Worm (Caenorhabditis elegans): ENCODE measurements around the gene fbxa-208.

fbxa-208 gene

DNA sequence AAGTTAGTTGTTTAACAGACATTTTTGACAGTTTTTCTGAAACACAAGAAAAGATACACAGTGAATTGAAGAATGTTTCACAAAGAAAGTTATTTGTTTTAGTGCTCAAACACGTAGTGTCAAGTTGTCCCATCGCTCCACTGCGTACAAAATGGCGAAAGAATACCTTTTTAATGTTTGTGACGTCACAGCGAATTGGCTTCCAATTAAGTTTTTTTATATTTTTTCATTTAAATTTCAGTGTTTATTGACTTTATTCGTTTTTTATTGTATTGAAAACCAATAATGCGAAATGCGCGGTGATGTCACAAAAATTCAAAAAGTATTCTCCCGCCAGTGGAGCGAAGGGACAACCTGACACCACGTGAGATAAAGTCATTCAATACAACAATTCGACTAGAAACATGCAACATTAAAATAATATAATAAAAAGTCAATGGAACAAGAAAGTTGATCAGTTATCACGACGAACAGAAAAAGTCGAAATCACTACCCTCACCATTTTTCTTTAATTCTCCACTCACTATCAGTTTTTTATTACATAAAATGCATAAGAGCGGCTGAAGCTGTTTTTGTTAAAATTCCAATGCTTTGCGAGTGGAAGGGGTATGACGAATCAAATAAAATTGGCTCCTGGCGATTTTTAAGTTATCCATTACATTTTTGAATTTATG is 17.2 kb downstream of the fbxa-208 start, which contains the start of gene fbxa-29:
fbxa-29 (minus strand) TSS at position 51 of the 674 bp plus-strand sequence.
- TF ChIP-seq flh-1 (GFP tag; optimal IDR thresholded peaks at IDR 0.05) (no peak), ceh-39 (tag; optimal IDR thresholded peaks at IDR 0.05) (no peak), ces-1 (GFP tag; optimal IDR thresholded peaks at IDR 0.05) (no peak), lin-13 (tag; optimal IDR thresholded peaks at IDR 0.05) (no peak), lsy-2 (tag; optimal IDR thresholded peaks at IDR 0.05) (no peak), pha-4 (tag; optimal IDR thresholded peaks at IDR 0.05) (no peak), zip-8 (tag; optimal IDR thresholded peaks at IDR 0.05) (no peak), mls-2 (tag; optimal IDR thresholded peaks at IDR 0.05) (no peak), mab-5 (tag; optimal IDR thresholded peaks at IDR 0.05) (no peak), sptf-1 (tag; optimal IDR thresholded peaks at IDR 0.05) (no peak), elt-1 (tag; optimal IDR thresholded peaks at IDR 0.05; ENCODE audit: borderline replicate concordance, insufficient read depth) (no peak), unc-39 (tag; optimal IDR thresholded peaks at IDR 0.05) (no peak), nhr-76 (tag; optimal IDR thresholded peaks at IDR 0.05) (no peak), ceh-43 (GFP tag; optimal IDR thresholded peaks at IDR 0.05) (no peak), hlh-1 (tag; optimal IDR thresholded peaks at IDR 0.05) (no peak), lin-32 (GFP tag; optimal IDR thresholded peaks at IDR 0.05) (no peak), bed-3 (GFP tag; optimal IDR thresholded peaks at IDR 0.05) (no peak)

ce11 chrIII:1275513-1275912 is 18.9 kb downstream of the fbxa-208 start, which contains the start of gene fbxa-30:
Gene fbxa-30 (minus strand): TSS chrIII:1275613.
- TF ChIP-seq ceh-43 (GFP tag; optimal IDR thresholded peaks at IDR 0.05) = no peak
- TF ChIP-seq sem-2 (GFP tag; optimal IDR thresholded peaks at IDR 0.05) = no peak
- TF ChIP-seq tbx-8 (GFP tag; optimal IDR thresholded peaks at IDR 0.05) = no peak
- TF ChIP-seq bed-3 (GFP tag; optimal IDR thresholded peaks at IDR 0.05) = no peak
- TF ChIP-seq ces-1 (GFP tag; optimal IDR thresholded peaks at IDR 0.05) = no peak
- no peak for TF ChIP-seq lin-13 (tag; optimal IDR thresholded peaks at IDR 0.05)
- no peak for TF ChIP-seq nhr-76 (tag; optimal IDR thresholded peaks at IDR 0.05)
- TF ChIP-seq mep-1 (tag; optimal IDR thresholded peaks at IDR 0.05) = no peak
- no peak for TF ChIP-seq pha-4 (tag; optimal IDR thresholded peaks at IDR 0.05)
- no peak for TF ChIP-seq cnd-1 (tag; optimal IDR thresholded peaks at IDR 0.05)
- no peak for TF ChIP-seq mab-5 (tag; optimal IDR thresholded peaks at IDR 0.05)
- TF ChIP-seq blmp-1 (tag; optimal IDR thresholded peaks at IDR 0.05) = no peak
- TF ChIP-seq unc-62 (GFP tag; optimal IDR thresholded peaks at IDR 0.05) = no peak
- no peak for TF ChIP-seq unc-39 (tag; optimal IDR thresholded peaks at IDR 0.05)
- no peak for TF ChIP-seq ham-2 (GFP tag; optimal IDR thresholded peaks at IDR 0.05)
- TF ChIP-seq elt-3 (tag; optimal IDR thresholded peaks at IDR 0.05) = no peak
- no peak for TF ChIP-seq nhr-12 (tag; optimal IDR thresholded peaks at IDR 0.05)
- no peak for TF ChIP-seq lsy-2 (tag; optimal IDR thresholded peaks at IDR 0.05)
- no peak for TF ChIP-seq zip-8 (tag; optimal IDR thresholded peaks at IDR 0.05)

DNA sequence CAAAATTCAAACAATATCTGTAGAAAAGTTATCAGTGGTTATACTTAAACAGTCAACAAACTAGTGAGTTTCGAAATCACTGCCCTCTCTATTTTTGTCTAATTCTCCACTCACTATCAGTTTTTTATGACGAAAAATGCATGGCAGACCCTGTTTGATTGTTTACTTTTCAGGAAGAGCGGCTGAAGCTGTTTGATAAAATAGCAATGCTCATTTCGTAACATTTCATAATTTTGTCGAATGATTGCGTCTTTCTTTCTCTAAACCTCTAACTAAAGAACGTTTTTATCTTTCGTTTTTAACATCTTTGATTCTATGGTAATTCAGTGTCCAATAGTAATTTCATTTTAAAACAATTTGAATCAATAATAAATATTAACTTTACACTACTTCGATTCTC is 22.6 kb downstream of the fbxa-208 start:
- TF ChIP-seq M03D4.4 (tag; optimal IDR thresholded peaks at IDR 0.05) (no peak), nhr-28 (tag; optimal IDR thresholded peaks at IDR 0.05) (no peak), unc-39 (tag; optimal IDR thresholded peaks at IDR 0.05) (no peak), nhr-2 (tag; optimal IDR thresholded peaks at IDR 0.05) (no peak), sem-2 (GFP tag; optimal IDR thresholded peaks at IDR 0.05) (no peak)

- no peak for TF ChIP-seq unc-120 (tag; optimal IDR thresholded peaks at IDR 0.05; ENCODE audit: poor library complexity, severe bottlenecking)
These were observed 28.0 kb downstream of the fbxa-208 start, which contains the start of gene fbxa-37 for ce11 chrIII:1284584-1285046. Gene fbxa-37 (plus strand): TSS chrIII:1284996.

DNA sequence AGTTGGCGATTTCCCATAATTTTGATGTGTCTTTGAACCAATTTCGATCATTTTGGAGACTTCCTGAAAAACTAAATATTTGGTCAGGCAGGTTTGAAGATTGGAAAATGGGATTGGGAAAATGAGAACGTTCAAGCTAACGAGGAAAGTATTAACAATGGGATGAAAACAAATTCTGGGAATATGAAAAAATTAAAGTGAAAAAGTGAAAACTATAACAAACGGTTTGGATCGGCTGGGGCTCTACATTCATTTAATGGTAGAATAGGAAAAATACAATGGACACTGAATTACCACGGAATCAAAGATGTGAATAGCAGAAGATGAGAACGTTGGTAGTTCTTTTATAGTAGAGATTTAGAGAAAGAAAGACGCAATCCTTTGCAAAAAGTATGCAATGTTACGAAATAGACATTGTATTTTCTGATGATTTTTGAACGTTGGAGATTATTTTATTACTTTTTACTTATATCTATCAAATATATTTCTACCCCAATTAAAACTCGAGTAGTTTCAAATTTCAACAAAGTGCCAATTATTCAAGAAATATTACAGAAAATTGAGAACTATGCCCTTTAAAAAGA is 31.9 kb downstream of the fbxa-208 start, which contains the start of gene fbxa-50:
fbxa-50 (minus strand) TSS at position 51 of the 584 bp plus-strand sequence.
- no peak for TF ChIP-seq mls-2 (tag; optimal IDR thresholded peaks at IDR 0.05)
- no peak for TF ChIP-seq M03D4.4 (tag; optimal IDR thresholded peaks at IDR 0.05)
- TF ChIP-seq bed-3 (GFP tag; optimal IDR thresholded peaks at IDR 0.05) = no peak
- no peak for TF ChIP-seq snpc-4 (tag; optimal IDR thresholded peaks at IDR 0.05)
- TF ChIP-seq tbx-8 (GFP tag; optimal IDR thresholded peaks at IDR 0.05) = no peak
- no peak for TF ChIP-seq mep-1 (tag; optimal IDR thresholded peaks at IDR 0.05)
- no peak for TF ChIP-seq elt-1 (tag; optimal IDR thresholded peaks at IDR 0.05; ENCODE audit: borderline replicate concordance, insufficient read depth)
- TF ChIP-seq nhr-28 (tag; optimal IDR thresholded peaks at IDR 0.05) = no peak
- TF ChIP-seq ztf-11 (tag; optimal IDR thresholded peaks at IDR 0.05) = no peak
- TF ChIP-seq ceh-39 (tag; optimal IDR thresholded peaks at IDR 0.05) = no peak
- TF ChIP-seq mab-5 (tag; optimal IDR thresholded peaks at IDR 0.05) = no peak
- TF ChIP-seq unc-120 (tag; optimal IDR thresholded peaks at IDR 0.05; ENCODE audit: poor library complexity, severe bottlenecking) = no peak
- no peak for TF ChIP-seq zip-8 (tag; optimal IDR thresholded peaks at IDR 0.05)
- no peak for TF ChIP-seq elt-3 (tag; optimal IDR thresholded peaks at IDR 0.05)
- TF ChIP-seq lin-13 (tag; optimal IDR thresholded peaks at IDR 0.05) = no peak
